Fruit fly (Drosophila melanogaster): ENCODE results near the gene CG17834.

Gene CG17834

dm6 chr2L:8517256-8517694 lies 11.7 kb upstream of the CG17834 start, which contains the start of the genes mRpL51 and Uba4 (continued):
- TF ChIP-seq BEAF-32 (GFP tag; optimal IDR thresholded peaks at IDR 0.05), result peak; percentile 59
- TF ChIP-seq Hr3 (GFP tag; optimal IDR thresholded peaks at IDR 0.05), result peak; percentile 1
- TF ChIP-seq Doc2 (GFP tag; IDR thresholded peaks at IDR 0.05), result no peak
- TF ChIP-seq gcm2 (GFP tag; optimal IDR thresholded peaks at IDR 0.05), result no peak
- TF ChIP-seq CG13775 (GFP tag; optimal IDR thresholded peaks at IDR 0.05), result peak; percentile 16
- TF ChIP-seq jing (GFP tag; optimal IDR thresholded peaks at IDR 0.05), result no peak
- TF ChIP-seq Aef1 (GFP tag; IDR thresholded peaks at IDR 0.05), result no peak
- TF ChIP-seq sisA (GFP tag; IDR thresholded peaks at IDR 0.05), result no peak
- TF ChIP-seq Vsx1 (GFP tag; optimal IDR thresholded peaks at IDR 0.05), result peak; percentile 100
- peak; percentile 25 for TF ChIP-seq CG18262 (tag; optimal IDR thresholded peaks at IDR 0.05)
- no peak for TF ChIP-seq shn (GFP tag; optimal IDR thresholded peaks at IDR 0.05)
- no peak for TF ChIP-seq wor (GFP tag; IDR thresholded peaks at IDR 0.05)
- TF ChIP-seq bsh (GFP tag; optimal IDR thresholded peaks at IDR 0.05), result peak in 1 of 2 experiments; percentile 16
- no peak for TF ChIP-seq croc (GFP tag; conservative IDR thresholded peaks at IDR 0.05)
- peak; percentile 63 for TF ChIP-seq YL-1 (GFP tag; optimal IDR thresholded peaks at IDR 0.05)
- no peak for TF ChIP-seq cad (GFP tag; optimal IDR thresholded peaks at IDR 0.05)
- no peak for TF ChIP-seq CG10543 (GFP tag; optimal IDR thresholded peaks at IDR 0.05)
- TF ChIP-seq CG31441 (GFP tag; IDR thresholded peaks at IDR 0.05), result 0 out of 2 replicates have a peak, but pooled peaks have one; percentile 28
- TF ChIP-seq CTCF (GFP tag; optimal IDR thresholded peaks at IDR 0.05), result peak; percentile 11
- TF ChIP-seq gro (GFP tag; optimal IDR thresholded peaks at IDR 0.05), result no peak
- no peak for TF ChIP-seq Nf-YB (GFP tag; optimal IDR thresholded peaks at IDR 0.05)
- peak; percentile 53 for TF ChIP-seq CG12391 (tag; optimal IDR thresholded peaks at IDR 0.05)
- TF ChIP-seq CG15269 (tag; optimal IDR thresholded peaks at IDR 0.05), result peak; percentile 3
- peak; percentile 14 for TF ChIP-seq CG12236 (GFP tag; optimal IDR thresholded peaks at IDR 0.05)
- peak; percentile 32 for TF ChIP-seq CG18764 (GFP tag; optimal IDR thresholded peaks at IDR 0.05)
- no peak for TF ChIP-seq CG11247 (GFP tag; IDR thresholded peaks at IDR 0.05)
- TF ChIP-seq unpg (GFP tag; optimal IDR thresholded peaks at IDR 0.05), result peak; percentile 38
- TF ChIP-seq CG13894 (tag; optimal IDR thresholded peaks at IDR 0.05), result no peak
- TF ChIP-seq Xbp1 (GFP tag; optimal IDR thresholded peaks at IDR 0.05), result peak; percentile 39
- no peak for TF ChIP-seq Kr (GFP tag; optimal IDR thresholded peaks at IDR 0.05)
- peak; percentile 4 for TF ChIP-seq CG18619 (GFP tag; optimal IDR thresholded peaks at IDR 0.05)
- TF ChIP-seq chinmo (GFP tag; IDR thresholded peaks at IDR 0.05; ENCODE audit: partially characterized antibody), result 0 out of 4 replicates have a peak, but pooled peaks have one; percentile 38
- peak; percentile 33 for TF ChIP-seq Dip3 (GFP tag; optimal IDR thresholded peaks at IDR 0.05)
- TF ChIP-seq ftz-f1 (GFP tag; optimal IDR thresholded peaks at IDR 0.05), result no peak
- peak; percentile 26 for TF ChIP-seq CG8388 (GFP tag; optimal IDR thresholded peaks at IDR 0.05)
- TF ChIP-seq Atf6 (GFP tag; IDR thresholded peaks at IDR 0.05), result no peak
- TF ChIP-seq CHES-1-like (GFP tag; optimal IDR thresholded peaks at IDR 0.05), result peak; percentile 64
- TF ChIP-seq mirr (GFP tag; optimal IDR thresholded peaks at IDR 0.05), result peak; percentile 56
- TF ChIP-seq CG7786 (GFP tag; optimal IDR thresholded peaks at IDR 0.05), result peak; percentile 7
- TF ChIP-seq hb (GFP tag; IDR thresholded peaks at IDR 0.05; ENCODE audit: partially characterized antibody), result no peak
- TF ChIP-seq CG16779 (GFP tag; IDR thresholded peaks at IDR 0.05), result no peak
- no peak for TF ChIP-seq gcm (GFP tag; optimal IDR thresholded peaks at IDR 0.05)
- peak; percentile 6 for TF ChIP-seq CG13123 (GFP tag; optimal IDR thresholded peaks at IDR 0.05)
- TF ChIP-seq CG17912 (GFP tag; optimal IDR thresholded peaks at IDR 0.05), result no peak
- TF ChIP-seq NK7.1 (GFP tag; optimal IDR thresholded peaks at IDR 0.05), result no peak
- peak; percentile 69 for TF ChIP-seq E2f2 (GFP tag; IDR thresholded peaks at IDR 0.05)
- TF ChIP-seq CG2678 (tag; optimal IDR thresholded peaks at IDR 0.05), result no peak
- peak; percentile 53 for TF ChIP-seq repo (GFP tag; optimal IDR thresholded peaks at IDR 0.05)
- TF ChIP-seq Lim3 (GFP tag; IDR thresholded peaks at IDR 0.05), result no peak
- TF ChIP-seq lbe (GFP tag; optimal IDR thresholded peaks at IDR 0.05), result peak; percentile 72
- no peak for TF ChIP-seq Mrtf (GFP tag; IDR thresholded peaks at IDR 0.05)
- TF ChIP-seq BtbVII (GFP tag; optimal IDR thresholded peaks at IDR 0.05), result no peak
